Fruit fly (Drosophila melanogaster): ENCODE measurements around the gene kuk.

The kuk gene

dm6 chr3R:17115668-17116067, 35.6 kb downstream of the kuk start (continued):
- TF ChIP-seq B-H2 (GFP tag; optimal IDR thresholded peaks at IDR 0.05), result no peak
- TF ChIP-seq CG4424 (GFP tag; optimal IDR thresholded peaks at IDR 0.05), result no peak
- TF ChIP-seq Atf6 (GFP tag; IDR thresholded peaks at IDR 0.05), result no peak
- no peak for TF ChIP-seq CG16815 (GFP tag; optimal IDR thresholded peaks at IDR 0.05)
- no peak for TF ChIP-seq klu (GFP tag; IDR thresholded peaks at IDR 0.05)
- TF ChIP-seq pum (GFP tag; optimal IDR thresholded peaks at IDR 0.05), result no peak
- no peak for TF ChIP-seq dmrt99B (tag; optimal IDR thresholded peaks at IDR 0.05)
- no peak for TF ChIP-seq CG12155 (GFP tag; optimal IDR thresholded peaks at IDR 0.05)
- peak; percentile 58 for TF ChIP-seq gcm (GFP tag; optimal IDR thresholded peaks at IDR 0.05)
- no peak for TF ChIP-seq CG7963 (GFP tag; IDR thresholded peaks at IDR 0.05; ENCODE audit: partially characterized antibody)
- TF ChIP-seq oc (tag; optimal IDR thresholded peaks at IDR 0.05), result no peak
- TF ChIP-seq wek (GFP tag; optimal IDR thresholded peaks at IDR 0.05), result peak; percentile 31
- TF ChIP-seq gt (GFP tag; IDR thresholded peaks at IDR 0.05), result no peak
- TF ChIP-seq fru (optimal IDR thresholded peaks at IDR 0.05), result no peak
- TF ChIP-seq trh (GFP tag; optimal IDR thresholded peaks at IDR 0.05), result no peak
- TF ChIP-seq prd (optimal IDR thresholded peaks at IDR 0.05), result no peak
- no peak for TF ChIP-seq prd (GFP tag; IDR thresholded peaks at IDR 0.05)
- no peak for TF ChIP-seq C15 (GFP tag; IDR thresholded peaks at IDR 0.05)
- no peak for TF ChIP-seq CG16779 (GFP tag; IDR thresholded peaks at IDR 0.05)
- no peak for TF ChIP-seq Meics (GFP tag; optimal IDR thresholded peaks at IDR 0.05)
- no peak for TF ChIP-seq Ets65A (GFP tag)
- peak; percentile 51 for TF ChIP-seq caup (GFP tag; optimal IDR thresholded peaks at IDR 0.05; ENCODE audit: severe bottlenecking)
- TF ChIP-seq CG11398 (GFP tag; optimal IDR thresholded peaks at IDR 0.05), result no peak
- no peak for TF ChIP-seq ab (GFP tag; optimal IDR thresholded peaks at IDR 0.05)
- TF ChIP-seq Hr51 (GFP tag; optimal IDR thresholded peaks at IDR 0.05), result no peak
- peak; percentile 73 for TF ChIP-seq lab (GFP tag; optimal IDR thresholded peaks at IDR 0.05)
- TF ChIP-seq CG4617 (GFP tag; optimal IDR thresholded peaks at IDR 0.05; ENCODE audit: borderline replicate concordance), result no peak
- TF ChIP-seq odd (GFP tag; optimal IDR thresholded peaks at IDR 0.05), result peak; percentile 57
- TF ChIP-seq Sox102F (GFP tag; optimal IDR thresholded peaks at IDR 0.05), result no peak
- no peak for TF ChIP-seq CG9817 (tag; optimal IDR thresholded peaks at IDR 0.05)
- no peak for TF ChIP-seq CG3281 (GFP tag; optimal IDR thresholded peaks at IDR 0.05)
- no peak for TF ChIP-seq Lim3 (GFP tag; IDR thresholded peaks at IDR 0.05)
- no peak for TF ChIP-seq al (GFP tag; IDR thresholded peaks at IDR 0.05)
- TF ChIP-seq zen2 (GFP tag; IDR thresholded peaks at IDR 0.05; ENCODE audit: partially characterized antibody), result no peak
- TF ChIP-seq Bdp1 (GFP tag; optimal IDR thresholded peaks at IDR 0.05), result no peak
- TF ChIP-seq chm (GFP tag; IDR thresholded peaks at IDR 0.05), result no peak
- TF ChIP-seq CG13123 (GFP tag; optimal IDR thresholded peaks at IDR 0.05), result no peak
- TF ChIP-seq mirr (GFP tag; optimal IDR thresholded peaks at IDR 0.05), result peak; percentile 52
- TF ChIP-seq dimm (GFP tag; IDR thresholded peaks at IDR 0.05), result no peak
- TF ChIP-seq CG43689 (GFP tag; IDR thresholded peaks at IDR 0.05), result no peak
- no peak for TF ChIP-seq CG10654 (GFP tag; optimal IDR thresholded peaks at IDR 0.05)
- TF ChIP-seq CG42726 (GFP tag; IDR thresholded peaks at IDR 0.05; ENCODE audit: partially characterized antibody), result no peak
- peak; percentile 62 for TF ChIP-seq CG15601 (tag; optimal IDR thresholded peaks at IDR 0.05)
- TF ChIP-seq CG4328 (GFP tag; optimal IDR thresholded peaks at IDR 0.05), result peak; percentile 31
- TF ChIP-seq vvl (GFP tag; IDR thresholded peaks at IDR 0.05), result no peak
- TF ChIP-seq CG17359 (tag; optimal IDR thresholded peaks at IDR 0.05), result no peak
- TF ChIP-seq unc-4 (GFP tag; IDR thresholded peaks at IDR 0.05; ENCODE audit: partially characterized antibody), result no peak
- peak; percentile 9 for TF ChIP-seq CG18011 (GFP tag; optimal IDR thresholded peaks at IDR 0.05)
- TF ChIP-seq zfh1 (GFP tag; IDR thresholded peaks at IDR 0.05), result no peak
- TF ChIP-seq dpn (GFP tag; optimal IDR thresholded peaks at IDR 0.05), result no peak
- TF ChIP-seq Lpt (GFP tag; optimal IDR thresholded peaks at IDR 0.05), result no peak
- no peak for TF ChIP-seq Nf-YA (GFP tag; IDR thresholded peaks at IDR 0.05)

All from whole organism, embryonic.